Worm (Caenorhabditis elegans) whole organism, L1 larva: ENCODE results near the gene T15H9.5.
A peak's percentile ranks its signal among the peaks of the same experiment; 100 is the strongest.

Experiments
- C34B4.2 ChIP-seq: sonication (generic microtip); optimal IDR thresholded peaks from 2 replicates; lab custom pipeline; 2017; ENCODE audit warnings: mild to moderate bottlenecking, missing genetic modification characterization, missing compliant biosample characterization
- Y116A8C.19 ChIP-seq: sonication (generic microtip); optimal IDR thresholded peaks from 2 replicates; lab custom pipeline; 2016; ENCODE audit warnings: missing compliant biosample characterization, missing genetic modification characterization, borderline replicate concordance
- alr-1 ChIP-seq: fragments of 200-800 bp; sonication (Bioruptor generic); optimal IDR thresholded peaks from 2 replicates; lab custom pipeline; 2018; ENCODE audit warnings: borderline replicate concordance, mild to moderate bottlenecking, missing genetic modification characterization, missing compliant biosample characterization
- ama-1 ChIP-seq: fragments of 150-350 bp; optimal IDR thresholded peaks from 2 replicates; lab custom pipeline; 2014
- blmp-1 ChIP-seq: fragments of 150-350 bp; optimal IDR thresholded peaks from 2 replicates; lab custom pipeline; 2014; ENCODE audit warnings: missing biosample characterization, missing genetic modification characterization
- ceh-63 ChIP-seq: fragments of 200-800 bp; sonication (Bioruptor generic); optimal IDR thresholded peaks from 2 replicates; lab custom pipeline; 2018; ENCODE audit warnings: mild to moderate bottlenecking, missing genetic modification characterization, missing compliant biosample characterization
- ceh-8 ChIP-seq: fragments of 200-800 bp; sonication (Bioruptor generic); optimal IDR thresholded peaks from 2 replicates; lab custom pipeline; 2018; ENCODE audit warnings: mild to moderate bottlenecking, missing genetic modification characterization, moderate library complexity, missing compliant biosample characterization
- ceh-82 ChIP-seq, 3 experiments: fragments of 150-350 bp in 1 of 3; sonication (generic microtip) in 2 of 3; optimal IDR thresholded peaks; 2 replicates each; lab custom pipeline; 2014 to 2017; ENCODE audit warnings: missing biosample characterization in 3 of 3, missing genetic modification characterization in 3 of 3
- ceh-88 ChIP-seq: fragments of 200-800 bp; sonication (Bioruptor generic); IDR thresholded peaks from 2 replicates; pipeline ENCODE4 v1.3.6; 2022; ENCODE audit warnings: missing genetic modification characterization, missing compliant biosample characterization
- ceh-90 ChIP-seq: sonication (generic microtip); optimal IDR thresholded peaks from 2 replicates; lab custom pipeline; 2016; ENCODE audit warnings: missing genetic modification characterization, missing compliant biosample characterization
- dpl-1 ChIP-seq, 3 experiments: fragments of 150-350 bp in 2 of 3; sonication (generic microtip) in 1 of 3; optimal IDR thresholded peaks; 2 replicates each; lab custom pipeline; 2014 to 2017; ENCODE audit warnings: missing biosample characterization in 3 of 3, missing genetic modification characterization in 3 of 3, missing genetic modification reagents in 3 of 3
- dsc-1 ChIP-seq: sonication (generic microtip); optimal IDR thresholded peaks from 2 replicates; lab custom pipeline; 2016; ENCODE audit warnings: mild to moderate bottlenecking, missing genetic modification characterization, missing compliant biosample characterization
- egl-13 ChIP-seq: sonication (generic microtip); optimal IDR thresholded peaks from 2 replicates; lab custom pipeline; 2016; ENCODE audit warnings: missing genotype, missing genetic modification reagents, missing genetic modification characterization, missing compliant biosample characterization
- elt-2 ChIP-seq: sonication (generic microtip); optimal IDR thresholded peaks from 2 replicates; lab custom pipeline; 2016; ENCODE audit warnings: missing genetic modification characterization, mild to moderate bottlenecking, inconsistent platforms, missing compliant biosample characterization, missing genetic modification reagents
- elt-3 ChIP-seq, 6 experiments: fragments of 150-350 bp in 1 of 6; sonication (generic microtip); optimal IDR thresholded peaks; 2 replicates each; lab custom pipeline; 2017 to 2018; ENCODE audit warnings: missing biosample characterization in 6 of 6, missing genetic modification characterization in 6 of 6, inconsistent platforms in 1 of 6
- fkh-8 ChIP-seq: sonication (generic microtip); optimal IDR thresholded peaks from 2 replicates; lab custom pipeline; 2016; ENCODE audit warnings: mild to moderate bottlenecking, missing genetic modification characterization, missing compliant biosample characterization
- fos-1 ChIP-seq: fragments of 150-350 bp; optimal IDR thresholded peaks from 2 replicates; lab custom pipeline; 2014; ENCODE audit warnings: missing biosample characterization, missing genetic modification characterization
- hlh-17 ChIP-seq: fragments of 200-800 bp; sonication (Bioruptor generic); optimal IDR thresholded peaks from 2 replicates; lab custom pipeline; 2018; ENCODE audit warnings: missing genetic modification characterization, mild to moderate bottlenecking, missing compliant biosample characterization, moderate library complexity, borderline replicate concordance
- hpl-2 ChIP-seq: fragments of 150-350 bp; optimal IDR thresholded peaks from 2 replicates; lab custom pipeline; 2014; ENCODE audit warnings: missing biosample characterization, missing genetic modification reagents, missing genetic modification characterization
- lin-14 ChIP-seq: fragments of 200-800 bp; sonication (Bioruptor generic); optimal IDR thresholded peaks from 2 replicates; lab custom pipeline; 2018; ENCODE audit warnings: mild to moderate bottlenecking, missing genetic modification characterization, moderate library complexity, missing compliant biosample characterization
- lir-3 ChIP-seq: sonication (generic microtip); optimal IDR thresholded peaks from 2 replicates; lab custom pipeline; 2016; ENCODE audit warnings: mild to moderate bottlenecking, missing genetic modification characterization, moderate library complexity, missing compliant biosample characterization; ENCODE audit not compliant: poor library complexity
- mab-9 ChIP-seq: fragments of 200-800 bp; sonication (Bioruptor generic); IDR thresholded peaks from 2 replicates; pipeline ENCODE4 v1.3.6; 2022; ENCODE audit warnings: missing genetic modification reagents, missing genetic modification characterization, missing compliant biosample characterization
- mep-1 ChIP-seq: fragments of 150-350 bp; optimal IDR thresholded peaks from 2 replicates; lab custom pipeline; 2014; ENCODE audit warnings: missing biosample characterization, missing genetic modification characterization
- nhr-12 ChIP-seq: sonication (generic microtip); optimal IDR thresholded peaks from 2 replicates; lab custom pipeline; 2017; ENCODE audit warnings: missing biosample characterization, missing genetic modification characterization
- nhr-20 ChIP-seq: sonication (generic microtip); optimal IDR thresholded peaks from 2 replicates; lab custom pipeline; 2016; ENCODE audit warnings: mild to moderate bottlenecking, missing genetic modification characterization, missing compliant biosample characterization
- nhr-237 ChIP-seq: fragments of 150-350 bp; optimal IDR thresholded peaks from 2 replicates; lab custom pipeline; 2014; ENCODE audit warnings: missing biosample characterization, missing genetic modification characterization
- nhr-28 ChIP-seq: fragments of 150-350 bp; optimal IDR thresholded peaks from 2 replicates; lab custom pipeline; 2014; ENCODE audit warnings: missing biosample characterization, missing genetic modification characterization
- nhr-47 ChIP-seq: sonication (generic microtip); optimal IDR thresholded peaks from 2 replicates; lab custom pipeline; 2016; ENCODE audit warnings: mild to moderate bottlenecking, missing genetic modification characterization, moderate library complexity, missing compliant biosample characterization
- nhr-76 ChIP-seq: sonication (generic microtip); optimal IDR thresholded peaks from 2 replicates; lab custom pipeline; 2017; ENCODE audit warnings: missing biosample characterization, missing genetic modification characterization
- nhr-84 ChIP-seq: sonication (generic microtip); optimal IDR thresholded peaks from 2 replicates; lab custom pipeline; 2017; ENCODE audit warnings: missing biosample characterization, missing genetic modification characterization
- nhr-85 ChIP-seq: sonication (generic microtip); peaks from one replicate; lab custom pipeline; 2016; ENCODE audit warnings: missing genetic modification characterization, inconsistent platforms, missing compliant biosample characterization
- pax-3 ChIP-seq: fragments of 200-800 bp; sonication (Bioruptor generic); optimal IDR thresholded peaks from 2 replicates; lab custom pipeline; 2018; ENCODE audit warnings: mild to moderate bottlenecking, missing genetic modification characterization, moderate library complexity, missing compliant biosample characterization
- rnt-1 ChIP-seq: sonication (generic microtip); optimal IDR thresholded peaks from 2 replicates; lab custom pipeline; 2016; ENCODE audit warnings: mild to moderate bottlenecking, missing genetic modification characterization, moderate library complexity, missing compliant biosample characterization
- skn-1 ChIP-seq: fragments of 150-350 bp; optimal IDR thresholded peaks from 2 replicates; lab custom pipeline; 2014; ENCODE audit warnings: missing biosample characterization, missing genetic modification characterization
- snpc-4 ChIP-seq: fragments of 150-350 bp; optimal IDR thresholded peaks from 2 replicates; lab custom pipeline; 2014; ENCODE audit warnings: missing biosample characterization, missing genetic modification characterization
- unc-130 ChIP-seq: fragments of 150-350 bp; optimal IDR thresholded peaks from 2 replicates; lab custom pipeline; 2017; ENCODE audit warnings: missing biosample characterization, missing genetic modification characterization, inconsistent platforms
- unc-30 ChIP-seq: sonication (generic microtip); optimal IDR thresholded peaks from 2 replicates; lab custom pipeline; 2017; ENCODE audit warnings: missing biosample characterization, missing genetic modification characterization
- unc-62 ChIP-seq: fragments of 150-350 bp; optimal IDR thresholded peaks from 2 replicates; lab custom pipeline; 2014; ENCODE audit warnings: missing biosample characterization, missing genetic modification reagents, missing genetic modification characterization
- unc-86 ChIP-seq: sonication (generic microtip); optimal IDR thresholded peaks from 2 replicates; lab custom pipeline; 2016; ENCODE audit warnings: missing genetic modification characterization, missing compliant biosample characterization
- unc-98 ChIP-seq: fragments of 200-800 bp; sonication (Bioruptor generic); IDR thresholded peaks from 2 replicates; pipeline ENCODE4 v1.3.6; 2022; ENCODE audit warnings: missing genetic modification characterization, missing compliant biosample characterization
- vab-15 ChIP-seq: sonication (generic microtip); optimal IDR thresholded peaks from 2 replicates; lab custom pipeline; 2017; ENCODE audit warnings: missing genotype, mild to moderate bottlenecking, missing genetic modification characterization, missing compliant biosample characterization
- xbp-1 ChIP-seq: sonication (generic microtip); optimal IDR thresholded peaks from 2 replicates; lab custom pipeline; 2016; ENCODE audit warnings: missing genetic modification characterization, missing compliant biosample characterization
- zag-1 ChIP-seq: fragments of 150-350 bp; optimal IDR thresholded peaks from 2 replicates; lab custom pipeline; 2014; ENCODE audit warnings: missing biosample characterization, missing genetic modification characterization

The T15H9.5 gene

DNA sequence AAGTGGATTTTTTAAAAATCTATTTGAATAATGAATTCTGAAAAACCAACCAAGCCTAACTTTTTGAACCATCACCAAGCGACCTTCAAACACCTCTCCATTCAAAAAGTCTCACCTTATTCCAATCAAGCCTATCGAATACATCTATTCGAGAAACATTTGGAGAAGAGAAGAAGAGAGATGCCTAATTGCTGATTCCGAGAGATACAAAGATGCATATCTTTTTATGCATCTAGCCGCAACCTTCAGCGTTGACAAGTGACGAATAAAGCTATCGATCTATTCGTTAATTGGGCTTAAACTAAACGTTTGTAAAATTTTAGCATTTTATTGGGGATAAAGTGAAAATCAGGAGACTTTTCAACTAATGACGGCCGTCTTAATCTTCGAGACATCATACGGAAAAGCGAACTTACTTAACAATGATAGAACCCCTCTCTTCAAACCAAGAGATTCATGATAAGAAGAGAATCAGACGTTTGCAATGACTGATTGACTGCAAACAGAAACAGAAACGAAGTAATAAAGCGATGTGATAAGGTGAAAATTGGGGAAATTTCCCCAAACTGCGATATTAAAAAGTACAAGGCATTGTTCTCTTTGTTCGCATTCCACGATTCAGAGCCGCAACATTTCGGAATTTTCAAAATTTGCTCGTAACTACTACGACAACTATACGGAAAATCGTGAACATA lies 33.8 kb upstream of the T15H9.5 start:
- TF ChIP-seq zag-1 (tag; lab: Kevin White, UChicago), result no peak
- no peak for TF ChIP-seq unc-62 (GFP tag; lab: Kevin White, UChicago)
- TF ChIP-seq blmp-1, result peak; percentile 56
- no peak for TF ChIP-seq unc-130 (tag; lab: Kevin White, UChicago)
- peak in 1 of 6 experiments; percentile 24 for TF ChIP-seq elt-3 (tag; optimal IDR thresholded peaks at IDR 0.05; lab: Kevin White, UChicago)
- TF ChIP-seq nhr-85 (tag; lab: Kevin White, UChicago), result peak; percentile 83
- TF ChIP-seq mep-1 (tag; lab: Kevin White, UChicago), result peak; percentile 48
- TF ChIP-seq lin-14, result peak; percentile 50
- TF ChIP-seq rnt-1 (tag; lab: Kevin White, UChicago), result peak; percentile 49
- no peak for TF ChIP-seq pax-3

DNA sequence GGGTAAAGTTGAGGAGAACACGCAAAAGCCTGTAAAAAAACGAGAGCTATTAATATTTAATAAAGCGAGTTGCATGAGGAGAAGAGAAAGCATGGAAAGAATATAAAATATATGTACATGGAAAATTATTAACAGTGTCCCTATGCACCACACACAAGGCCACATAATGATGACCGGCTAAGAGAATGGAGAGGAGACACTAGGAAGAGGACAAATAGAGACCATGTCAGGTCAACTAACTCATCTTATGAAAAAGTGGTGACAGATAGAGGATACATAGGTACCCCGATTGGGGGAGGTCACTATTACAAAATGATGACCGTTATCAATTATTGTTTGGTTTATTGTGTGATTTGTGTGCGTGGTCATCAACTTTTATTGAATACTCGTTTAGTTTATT lies 33.2 kb upstream of the T15H9.5 start, which contains the start of gene fzr-1:
Gene fzr-1, minus strand, starts transcription at position 29 of the 400 bp plus-strand sequence.
- TF ChIP-seq nhr-237 (tag; lab: Kevin White, UChicago) (no peak), vab-15 (tag; lab: Kevin White, UChicago) (no peak)

DNA sequence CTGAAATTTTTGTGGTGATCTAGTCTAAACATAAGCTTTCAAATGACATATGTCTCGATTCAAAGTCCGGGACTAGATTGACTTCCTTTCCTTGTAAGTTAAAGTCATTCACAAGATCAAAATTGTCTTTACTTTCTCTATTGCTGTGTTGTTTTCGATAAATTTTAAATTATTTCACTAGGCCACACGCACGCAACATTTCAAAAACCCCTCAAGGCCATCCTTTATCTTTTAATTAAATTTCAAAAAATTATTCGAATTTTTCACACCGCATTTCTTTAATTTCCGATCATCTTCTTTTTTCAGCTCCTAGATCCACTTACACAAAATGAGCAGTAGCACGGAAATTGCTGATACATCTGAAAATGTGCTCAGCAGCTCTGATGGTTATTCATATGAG lies 25.1 kb upstream of the T15H9.5 start, which contains the start of gene ZK1307.7:
Gene ZK1307.7, plus strand, starts transcription at position 301 of the 400 bp plus-strand sequence.
- TF ChIP-seq ceh-90 (no peak), egl-13 (tag; lab: Kevin White, UChicago) (no peak), nhr-28 (tag; lab: Kevin White, UChicago) (no peak), ceh-8 (GFP tag; lab: Kevin White, UChicago) (no peak), nhr-20 (tag; lab: Kevin White, UChicago) (no peak), ama-1 (lab: Kevin White, UChicago) (no peak), nhr-84 (tag; lab: Kevin White, UChicago) (no peak), alr-1 (tag; lab: Kevin White, UChicago) (no peak), nhr-85 (tag; lab: Kevin White, UChicago) (no peak), nhr-237 (tag; lab: Kevin White, UChicago) (no peak), C34B4.2 (tag; lab: Kevin White, UChicago) (no peak), Y116A8C.19 (no peak), mab-9 (no peak), zag-1 (tag; lab: Kevin White, UChicago) (no peak)

DNA sequence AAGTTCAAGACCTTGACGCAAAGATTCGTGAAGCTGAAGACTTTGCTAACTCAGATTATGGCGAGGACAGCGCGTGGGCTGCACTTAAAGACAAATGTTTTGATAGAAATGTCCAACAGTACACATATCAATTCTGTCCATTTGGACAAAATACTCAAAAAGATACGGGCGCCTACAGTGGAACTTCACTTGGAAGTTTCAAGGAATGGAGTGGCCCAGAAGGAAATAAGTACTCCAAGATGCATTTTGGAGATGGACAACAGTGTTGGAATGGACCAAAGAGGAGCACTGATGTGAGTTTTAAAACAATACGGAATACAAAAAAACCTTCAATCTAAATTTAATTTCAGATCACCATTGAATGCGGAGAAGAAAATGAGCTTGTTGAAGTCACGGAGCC lies 14.7 kb upstream of the T15H9.5 start:
- TF ChIP-seq dpl-1 (GFP tag; optimal IDR thresholded peaks at IDR 0.05; lab: Kevin White, UChicago) (no peak), skn-1 (tag; lab: Kevin White, UChicago) (no peak), fos-1 (tag; lab: Kevin White, UChicago) (no peak), mep-1 (tag; lab: Kevin White, UChicago) (no peak), unc-86 (tag; lab: Kevin White, UChicago) (no peak), C34B4.2 (tag; lab: Kevin White, UChicago) (no peak), lir-3 (tag; lab: Kevin White, UChicago) (no peak), ceh-63 (GFP tag; lab: Kevin White, UChicago) (no peak)
- TF ChIP-seq, all 84 proteins: peak for 0

DNA sequence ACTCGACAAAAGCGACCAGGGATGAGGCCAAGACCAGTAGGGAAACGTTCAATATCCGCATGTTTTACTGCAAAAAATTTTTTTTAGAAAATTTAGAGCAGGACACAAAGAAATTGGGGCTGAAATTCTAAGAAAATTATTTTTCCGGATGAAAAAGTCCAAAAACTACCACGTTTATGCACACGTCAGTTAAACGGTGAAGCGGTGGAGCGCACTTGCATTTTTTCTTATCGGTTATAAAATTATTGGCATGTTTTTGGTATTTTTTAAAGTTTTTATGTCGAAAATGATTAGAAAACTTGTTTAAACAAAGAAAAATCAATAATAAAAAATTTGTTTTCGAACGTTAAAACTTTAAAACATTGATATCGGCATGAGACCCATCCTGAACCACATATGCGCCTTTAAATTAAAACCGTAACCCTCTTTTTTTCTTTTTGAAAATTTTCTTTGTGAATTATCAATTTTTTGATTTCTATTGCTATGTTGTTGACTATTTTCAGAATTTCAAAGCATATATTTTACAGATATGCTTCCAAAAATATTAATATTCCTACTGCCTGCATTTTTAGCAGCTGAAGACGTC lies 13.0 kb upstream of the T15H9.5 start, which contains the start of the genes dnj-20 and ZK1307.8:
Gene dnj-20, minus strand, starts transcription at position 67 of the 586 bp plus-strand sequence.
Gene ZK1307.8, plus strand, starts transcription at position 504 of the 586 bp plus-strand sequence.
- TF ChIP-seq ceh-82 (tag; optimal IDR thresholded peaks at IDR 0.05; lab: Kevin White, UChicago), result no peak
- no peak for TF ChIP-seq unc-30
- TF ChIP-seq blmp-1, result peak; percentile 22
- no peak for TF ChIP-seq nhr-84 (tag; lab: Kevin White, UChicago)
- no peak for TF ChIP-seq dsc-1 (tag; lab: Kevin White, UChicago)
- TF ChIP-seq dpl-1 (GFP tag; optimal IDR thresholded peaks at IDR 0.05; lab: Kevin White, UChicago), result peak in 2 of 3 experiments; percentile 10 to 39
- TF ChIP-seq xbp-1 (tag; lab: Kevin White, UChicago), result peak; percentile 98
- no peak for TF ChIP-seq nhr-76 (tag; lab: Kevin White, UChicago)
- no peak for TF ChIP-seq elt-2 (tag; lab: Kevin White, UChicago)
- TF ChIP-seq nhr-12 (tag; lab: Kevin White, UChicago), result no peak
- TF ChIP-seq hpl-2 (GFP tag; lab: Kevin White, UChicago), result no peak
- no peak for TF ChIP-seq Y116A8C.19
- TF ChIP-seq unc-98, result no peak
- TF ChIP-seq ceh-88 (GFP tag; lab: Robert Waterston, UW), result no peak
- TF ChIP-seq snpc-4 (tag; lab: Kevin White, UChicago), result no peak
- no peak for TF ChIP-seq fkh-8
- TF ChIP-seq nhr-47 (tag; lab: Kevin White, UChicago), result no peak
- no peak for TF ChIP-seq hlh-17
